Worm (Caenorhabditis elegans) whole organism, L4 larva: ENCODE data around the gene spig-5.
"Not testable (repeated sequence)": the region's sequence is repeated elsewhere in the genome, so short reads cannot be mapped to it uniquely, and the experiment has no call there.

Experiments
- F10B5.3 ChIP-seq: sonication (generic microtip); optimal IDR thresholded peaks from 2 replicates; lab custom pipeline; 2016; ENCODE audit warnings: mild to moderate bottlenecking, missing genetic modification characterization, missing compliant biosample characterization
- F37D6.2 ChIP-seq: sonication (generic microtip); optimal IDR thresholded peaks from 2 replicates; lab custom pipeline; 2016; ENCODE audit warnings: mild to moderate bottlenecking, missing genetic modification characterization, missing compliant biosample characterization
- F44E2.7 ChIP-seq: fragments of 200-800 bp; sonication (Bioruptor generic); IDR thresholded peaks from 2 replicates; pipeline ENCODE4 v2.1.2; 2022; ENCODE audit warnings: missing genetic modification characterization, missing compliant biosample characterization
- F49E8.2 ChIP-seq: sonication (generic microtip); optimal IDR thresholded peaks from 2 replicates; lab custom pipeline; 2016; ENCODE audit warnings: missing compliant biosample characterization, mild to moderate bottlenecking, missing genetic modification characterization, borderline replicate concordance
- R02D3.7 ChIP-seq: fragments of 150-350 bp; sonication (generic microtip); optimal IDR thresholded peaks from 3 replicates; lab custom pipeline; 2014; ENCODE audit warnings: missing biosample characterization, missing genetic modification characterization
- Y48G9A.11 ChIP-seq: fragments of 200-800 bp; sonication (Bioruptor generic); IDR thresholded peaks from 2 replicates; pipeline ENCODE4 v1.3.6; 2022; ENCODE audit warnings: missing genetic modification reagents, missing genetic modification characterization, missing compliant biosample characterization
- Y75B8A.6 ChIP-seq: fragments of 200-800 bp; sonication (Bioruptor generic); IDR thresholded peaks from 2 replicates; pipeline ENCODE4 v1.3.6; 2022; ENCODE audit warnings: missing genetic modification reagents, missing genetic modification characterization, missing compliant biosample characterization
- ZK337.2 ChIP-seq: fragments of 200-800 bp; sonication (Bioruptor generic); IDR thresholded peaks from 2 replicates; pipeline ENCODE4 v1.3.6; 2022; ENCODE audit warnings: missing genetic modification reagents, missing genetic modification characterization, missing compliant biosample characterization
- aha-1 ChIP-seq: fragments of 150-350 bp; peaks from one replicate; lab custom pipeline; 2014; ENCODE audit warnings: missing biosample characterization, missing genetic modification characterization
- attf-4 ChIP-seq: sonication (generic microtip); optimal IDR thresholded peaks from 3 replicates; lab custom pipeline; 2017; ENCODE audit warnings: missing biosample characterization, missing genetic modification characterization
- ceh-20 ChIP-seq: fragments of 200-800 bp; sonication (Bioruptor generic); IDR thresholded peaks from 2 replicates; pipeline ENCODE4 v1.3.6; 2022; ENCODE audit warnings: missing genetic modification reagents, missing genetic modification characterization, missing compliant biosample characterization
- ceh-44 ChIP-seq: fragments of 200-800 bp; sonication (Bioruptor generic); IDR thresholded peaks from 2 replicates; pipeline ENCODE4 v1.3.6; 2022; ENCODE audit warnings: missing genetic modification reagents, missing genetic modification characterization, missing compliant biosample characterization
- ces-1 ChIP-seq: fragments of 150-350 bp; sonication (generic microtip); optimal IDR thresholded peaks from 4 replicates; lab custom pipeline; 2014; ENCODE audit warnings: missing biosample characterization, missing genetic modification reagents, missing genetic modification characterization
- dmd-6 ChIP-seq: fragments of 200-800 bp; sonication (Bioruptor generic); IDR thresholded peaks from 2 replicates; pipeline ENCODE4 v1.3.6; 2022; ENCODE audit warnings: missing genetic modification reagents, missing genetic modification characterization, missing compliant biosample characterization
- dve-1 ChIP-seq: sonication (generic microtip); optimal IDR thresholded peaks from 2 replicates; lab custom pipeline; 2017; ENCODE audit warnings: antibody characterized with exemption, mild to moderate bottlenecking, missing genetic modification characterization, missing compliant biosample characterization; ENCODE audit not compliant: insufficient read depth
- egl-27 ChIP-seq: sonication (generic microtip); optimal IDR thresholded peaks from 3 replicates; lab custom pipeline; 2017; ENCODE audit warnings: missing biosample characterization, missing genetic modification reagents, missing genetic modification characterization
- hif-1 ChIP-seq, 2 experiments: sonication (generic microtip); optimal IDR thresholded peaks; 2 replicates each; lab custom pipeline; 2016 to 2017; ENCODE audit warnings: missing compliant biosample characterization in 2 of 2, missing genetic modification characterization in 2 of 2, missing genetic modification reagents in 2 of 2, missing genotype in 2 of 2, mild to moderate bottlenecking in 1 of 2
- hmg-1.1 ChIP-seq: fragments of 200-800 bp; sonication (Bioruptor generic); IDR thresholded peaks from 2 replicates; pipeline ENCODE4 v1.3.6; 2022; ENCODE audit warnings: missing genetic modification reagents, missing genetic modification characterization, missing compliant biosample characterization
- lin-1 ChIP-seq: fragments of 200-800 bp; sonication (Bioruptor generic); IDR thresholded peaks from 2 replicates; pipeline ENCODE4 v1.3.6; 2022; ENCODE audit warnings: missing genetic modification reagents, missing genetic modification characterization, missing compliant biosample characterization
- lin-29 ChIP-seq: fragments of 200-800 bp; sonication (Bioruptor generic); IDR thresholded peaks from 2 replicates; pipeline ENCODE4 v1.3.6; 2022; ENCODE audit warnings: missing genetic modification reagents, missing genetic modification characterization, missing compliant biosample characterization
- mdl-1 ChIP-seq, 2 experiments: fragments of 150-350 bp in 1 of 2; sonication (generic microtip) in 1 of 2; optimal IDR thresholded peaks; 2 replicates each; lab custom pipeline; 2014 to 2017; ENCODE audit warnings: missing biosample characterization in 2 of 2, missing genetic modification characterization in 2 of 2
- mdt-29 ChIP-seq: fragments of 200-800 bp; sonication (Bioruptor generic); IDR thresholded peaks from 2 replicates; pipeline ENCODE4 v1.3.6; 2022; ENCODE audit warnings: missing genetic modification reagents, missing genetic modification characterization, missing compliant biosample characterization
- mes-2 ChIP-seq: sonication (generic microtip); optimal IDR thresholded peaks from 2 replicates; lab custom pipeline; 2016; ENCODE audit warnings: missing genotype, mild to moderate bottlenecking, missing genetic modification characterization, missing compliant biosample characterization; ENCODE audit not compliant: poor library complexity, severe bottlenecking
- nhr-10 ChIP-seq: fragments of 150-350 bp; optimal IDR thresholded peaks from 2 replicates; lab custom pipeline; 2014; ENCODE audit warnings: missing biosample characterization, missing genetic modification characterization
- nhr-11 ChIP-seq: fragments of 150-350 bp; optimal IDR thresholded peaks from 2 replicates; lab custom pipeline; 2014; ENCODE audit warnings: missing biosample characterization, missing genetic modification characterization
- nhr-111 ChIP-seq: fragments of 200-800 bp; sonication (Bioruptor generic); optimal IDR thresholded peaks from 2 replicates; lab custom pipeline; 2018; ENCODE audit warnings: mild to moderate bottlenecking, missing genetic modification characterization, missing compliant biosample characterization
- nhr-28 ChIP-seq: fragments of 150-350 bp; optimal IDR thresholded peaks from 2 replicates; lab custom pipeline; 2014; ENCODE audit warnings: missing biosample characterization, missing genetic modification characterization
- set-16 ChIP-seq: fragments of 200-800 bp; sonication (Bioruptor generic); IDR thresholded peaks from 2 replicates; pipeline ENCODE4 v1.3.6; 2022; ENCODE audit warnings: missing genetic modification reagents, missing genetic modification characterization, missing compliant biosample characterization
- skn-1 ChIP-seq: fragments of 150-350 bp; optimal IDR thresholded peaks from 2 replicates; lab custom pipeline; 2014; ENCODE audit warnings: missing biosample characterization, missing genetic modification characterization
- snpc-1.2 ChIP-seq: fragments of 200-800 bp; sonication (Bioruptor generic); IDR thresholded peaks from 2 replicates; pipeline ENCODE4 v1.3.6; 2022; ENCODE audit warnings: missing genetic modification reagents, missing genetic modification characterization, missing compliant biosample characterization
- snpc-4 ChIP-seq: fragments of 150-350 bp; optimal IDR thresholded peaks from 2 replicates; lab custom pipeline; 2014; ENCODE audit warnings: missing biosample characterization, missing genetic modification characterization
- spr-3 ChIP-seq: fragments of 200-800 bp; sonication (Bioruptor generic); optimal IDR thresholded peaks from 2 replicates; lab custom pipeline; 2018; ENCODE audit warnings: mild to moderate bottlenecking, missing genetic modification characterization, missing compliant biosample characterization
- unc-62 ChIP-seq, 3 experiments: fragments of 150-350 bp in 1 of 3; sonication (generic microtip); optimal IDR thresholded peaks in 2 of 3; peaks in 1 of 3; 1 replicate in 1 of 3; 2 replicates in 2 of 3; lab custom pipeline; 2014 to 2017; ENCODE audit warnings: missing biosample characterization in 3 of 3, missing genetic modification characterization in 3 of 3, missing genetic modification reagents in 3 of 3, missing genotype in 1 of 3
- zag-1 ChIP-seq: fragments of 150-350 bp; optimal IDR thresholded peaks from 2 replicates; lab custom pipeline; 2014; ENCODE audit warnings: missing biosample characterization, missing genetic modification characterization
- zfp-2 ChIP-seq: sonication (generic microtip); optimal IDR thresholded peaks from 2 replicates; lab custom pipeline; 2016; ENCODE audit warnings: mild to moderate bottlenecking, missing genetic modification characterization, missing compliant biosample characterization
- zfp-3 ChIP-seq: fragments of 200-800 bp; sonication (Bioruptor generic); conservative IDR thresholded peaks from 2 replicates; pipeline ENCODE4 v1.3.6; 2022; ENCODE audit warnings: missing genetic modification reagents, missing genetic modification characterization, missing compliant biosample characterization
- ztf-11 ChIP-seq: fragments of 150-350 bp; optimal IDR thresholded peaks from 2 replicates; lab custom pipeline; 2014; ENCODE audit warnings: missing biosample characterization, missing genetic modification characterization
- ztf-7 ChIP-seq: fragments of 150-350 bp; optimal IDR thresholded peaks from 2 replicates; lab custom pipeline; 2014; ENCODE audit warnings: missing biosample characterization, missing genetic modification characterization

spig-5 gene

ce11 chrV:14273019-14273418 lies 35.2 kb upstream of the spig-5 start, which contains the start of gene F40G12.6:
F40G12.6 (minus strand) TSS chrV:14273119.
- TF ChIP-seq F44E2.7 (GFP tag; lab: Robert Waterston, UW) (no peak), attf-4 (tag; lab: Kevin White, UChicago) (no peak), set-16 (GFP tag; lab: Robert Waterston, UW) (no peak), ces-1 (no peak), hmg-1.1 (GFP tag; lab: Robert Waterston, UW) (no peak), lin-29 (no peak), zag-1 (no peak), zfp-3 (GFP tag; lab: Robert Waterston, UW) (no peak), nhr-10 (no peak), ceh-20 (GFP tag; lab: Robert Waterston, UW) (no peak), dve-1 (no peak), ZK337.2 (GFP tag; lab: Robert Waterston, UW) (no peak), skn-1 (tag; lab: Kevin White, UChicago) (no peak), F49E8.2 (tag; lab: Kevin White, UChicago) (no peak), unc-62 (GFP tag; optimal IDR thresholded peaks at IDR 0.05 in 1 of 2; lab: Kevin White, UChicago) (no peak), unc-62 (tag; optimal IDR thresholded peaks at IDR 0.05; lab: Kevin White, UChicago) (no peak), mes-2 (tag; lab: Kevin White, UChicago) (no peak), ztf-7 (tag; lab: Kevin White, UChicago) (no peak), lin-1 (GFP tag; lab: Robert Waterston, UW) (no peak), zfp-2 (tag; lab: Kevin White, UChicago) (no peak)
- TF ChIP-seq, all 104 proteins: peak for 0

ce11 chrV:14274268-14274667 lies 34.0 kb upstream of the spig-5 start, which contains the start of gene F40G12.7:
F40G12.7 (plus strand) TSS chrV:14274568.
- not testable (repeated sequence) for TF ChIP-seq nhr-11 (tag; lab: Kevin White, UChicago); snpc-4 (tag; lab: Kevin White, UChicago); Y75B8A.6 (GFP tag; lab: Robert Waterston, UW)

ce11 chrV:14277456-14277855 lies 30.8 kb upstream of the spig-5 start:
- TF ChIP-seq Y48G9A.11 (GFP tag; lab: Robert Waterston, UW) (0 out of 2 replicates have a peak, but pooled peaks have one; percentile 6), aha-1 (tag; lab: Kevin White, UChicago) (peak; percentile 54)

- TF ChIP-seq egl-27 (tag; lab: Kevin White, UChicago) (no peak), nhr-111 (GFP tag; lab: Kevin White, UChicago) (no peak), F10B5.3 (tag; lab: Kevin White, UChicago) (no peak), unc-62 (GFP tag; optimal IDR thresholded peaks at IDR 0.05 in 1 of 2; lab: Kevin White, UChicago) (no peak), unc-62 (tag; optimal IDR thresholded peaks at IDR 0.05; lab: Kevin White, UChicago) (no peak), hif-1 (tag; optimal IDR thresholded peaks at IDR 0.05; lab: Kevin White, UChicago) (no peak), ceh-44 (GFP tag; lab: Robert Waterston, UW) (no peak), F37D6.2 (no peak), set-16 (GFP tag; lab: Robert Waterston, UW) (no peak), nhr-28 (no peak), ztf-11 (tag; lab: Kevin White, UChicago) (no peak), spr-3 (GFP tag; lab: Kevin White, UChicago) (no peak), snpc-1.2 (no peak), ceh-20 (GFP tag; lab: Robert Waterston, UW) (no peak), mdl-1 (tag; optimal IDR thresholded peaks at IDR 0.05; lab: Kevin White, UChicago) (no peak), dmd-6 (no peak), R02D3.7 (tag; lab: Kevin White, UChicago) (no peak), mdt-29 (no peak)
These were observed 28.5 kb upstream of the spig-5 start, which contains the start of gene srt-33 for ce11 chrV:14279777-14280176. srt-33 (minus strand) TSS chrV:14279877.
